Fruit fly (Drosophila melanogaster) whole organism, adult: ENCODE results near the gene nompC.

Experiments
- CG11617 ChIP-seq: fragments of 200-800 bp; sonication (Bioruptor generic); optimal IDR thresholded peaks from 2 replicates; lab custom pipeline; 2017; ENCODE audit warnings: mild to moderate bottlenecking, missing biosample characterization, missing genetic modification reagents, missing genetic modification characterization
- CG12768 ChIP-seq: fragments of 200-800 bp; sonication (Bioruptor generic); optimal IDR thresholded peaks from 2 replicates; lab custom pipeline; 2017; ENCODE audit warnings: missing biosample characterization, missing genetic modification characterization, mild to moderate bottlenecking, moderate library complexity, missing genetic modification reagents
- CG14711 ChIP-seq: fragments of 200-800 bp; sonication (Bioruptor generic); optimal IDR thresholded peaks from 2 replicates; lab custom pipeline; 2018; ENCODE audit warnings: missing biosample characterization, mild to moderate bottlenecking, missing genetic modification characterization, moderate library complexity
- CG1620 ChIP-seq: fragments of 200-800 bp; sonication (Bioruptor generic); optimal IDR thresholded peaks from 2 replicates; lab custom pipeline; 2016; ENCODE audit warnings: missing biosample characterization, missing genetic modification characterization
- CG33017 ChIP-seq: fragments of 200-800 bp; sonication (Bioruptor generic); optimal IDR thresholded peaks from 2 replicates; lab custom pipeline; 2018; ENCODE audit warnings: missing biosample characterization, mild to moderate bottlenecking, missing genetic modification characterization, moderate library complexity
- CG5204 ChIP-seq: fragments of 200-800 bp; sonication (Bioruptor generic); optimal IDR thresholded peaks from 2 replicates; lab custom pipeline; 2016; ENCODE audit warnings: missing biosample characterization, missing genetic modification characterization
- CG7045 ChIP-seq: fragments of 200-800 bp; sonication (Bioruptor generic); optimal IDR thresholded peaks from 2 replicates; lab custom pipeline; 2017; ENCODE audit warnings: missing biosample characterization, mild to moderate bottlenecking, missing genetic modification characterization
- CG7101 ChIP-seq: fragments of 200-800 bp; sonication (Bioruptor generic); optimal IDR thresholded peaks from 2 replicates; lab custom pipeline; 2018; ENCODE audit warnings: missing biosample characterization, mild to moderate bottlenecking, missing genetic modification characterization, moderate library complexity
- Clk ChIP-seq: fragments of 200-800 bp; sonication (Bioruptor generic); optimal IDR thresholded peaks from 2 replicates; lab custom pipeline; 2017; ENCODE audit warnings: missing biosample characterization, missing genetic modification characterization
- Crg-1 ChIP-seq: fragments of 200-800 bp; sonication (Bioruptor generic); optimal IDR thresholded peaks from 2 replicates; lab custom pipeline; 2016; ENCODE audit warnings: missing biosample characterization, missing genetic modification characterization
- Hr96 ChIP-seq: fragments of 200-800 bp; sonication (Bioruptor generic); optimal IDR thresholded peaks from 2 replicates; lab custom pipeline; 2016; ENCODE audit warnings: missing biosample characterization, missing genetic modification characterization
- Mnt ChIP-seq: fragments of 200-800 bp; sonication (Bioruptor generic); optimal IDR thresholded peaks from 2 replicates; lab custom pipeline; 2016; ENCODE audit warnings: missing biosample characterization, mild to moderate bottlenecking, missing genetic modification characterization
- bab1 ChIP-seq: fragments of 200-800 bp; sonication (Bioruptor generic); optimal IDR thresholded peaks from 3 replicates; lab custom pipeline; 2019; ENCODE audit warnings: missing biosample characterization, mild to moderate bottlenecking, missing genetic modification characterization, moderate library complexity
- cic ChIP-seq: fragments of 200-800 bp; sonication (Bioruptor generic); optimal IDR thresholded peaks from 2 replicates; lab custom pipeline; 2017; ENCODE audit warnings: missing biosample characterization, mild to moderate bottlenecking, missing genetic modification characterization, moderate library complexity
- cnc ChIP-seq, 2 experiments: fragments of >200 bp; optimal IDR thresholded peaks; 2 replicates each; lab custom pipeline; 2017
- kay ChIP-seq: fragments of 200-800 bp; sonication (Bioruptor generic); peaks from one replicate; lab custom pipeline; 2016; ENCODE audit warnings: missing biosample characterization, missing genetic modification characterization, borderline replicate concordance
- ovo ChIP-seq: fragments of 200-800 bp; sonication (Bioruptor generic); optimal IDR thresholded peaks from 2 replicates; lab custom pipeline; 2016; ENCODE audit warnings: missing biosample characterization, missing genetic modification characterization
- pad ChIP-seq: fragments of 200-800 bp; sonication (Bioruptor generic); optimal IDR thresholded peaks from 3 replicates; lab custom pipeline; 2017; ENCODE audit warnings: missing biosample characterization, missing genetic modification characterization, mild to moderate bottlenecking, moderate library complexity, missing genetic modification reagents
- tj ChIP-seq: fragments of 200-800 bp; sonication (Bioruptor generic); optimal IDR thresholded peaks from 3 replicates; lab custom pipeline; 2017; ENCODE audit warnings: missing biosample characterization, mild to moderate bottlenecking, missing genetic modification characterization, moderate library complexity
- toe ChIP-seq: fragments of 200-800 bp; sonication (Bioruptor generic); optimal IDR thresholded peaks from 2 replicates; lab custom pipeline; 2016; ENCODE audit warnings: missing biosample characterization, missing genetic modification characterization

nompC gene

DNA sequence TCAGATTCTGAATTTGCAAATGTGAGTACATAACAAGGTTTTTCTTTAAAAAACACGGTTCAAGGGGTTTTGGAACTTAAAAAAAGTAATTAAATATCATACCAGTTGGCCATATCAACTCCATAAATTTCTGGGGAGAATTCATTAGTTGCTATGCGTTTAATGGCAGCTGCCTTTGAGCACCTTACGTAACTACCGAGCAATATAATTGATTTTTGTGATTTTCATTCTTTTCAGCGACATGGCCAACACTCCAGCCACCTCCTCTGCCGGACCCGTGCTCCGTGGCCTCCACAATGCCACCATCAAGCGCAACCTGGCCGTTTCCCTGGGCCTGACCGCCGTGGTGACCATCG, 18.8 kb upstream of the nompC start:
- TF ChIP-seq CG1620 (GFP tag; lab: Kevin White, UChicago) (no peak), Mnt (GFP tag; lab: Kevin White, UChicago) (no peak), CG5204 (GFP tag; lab: Kevin White, UChicago) (no peak)

DNA sequence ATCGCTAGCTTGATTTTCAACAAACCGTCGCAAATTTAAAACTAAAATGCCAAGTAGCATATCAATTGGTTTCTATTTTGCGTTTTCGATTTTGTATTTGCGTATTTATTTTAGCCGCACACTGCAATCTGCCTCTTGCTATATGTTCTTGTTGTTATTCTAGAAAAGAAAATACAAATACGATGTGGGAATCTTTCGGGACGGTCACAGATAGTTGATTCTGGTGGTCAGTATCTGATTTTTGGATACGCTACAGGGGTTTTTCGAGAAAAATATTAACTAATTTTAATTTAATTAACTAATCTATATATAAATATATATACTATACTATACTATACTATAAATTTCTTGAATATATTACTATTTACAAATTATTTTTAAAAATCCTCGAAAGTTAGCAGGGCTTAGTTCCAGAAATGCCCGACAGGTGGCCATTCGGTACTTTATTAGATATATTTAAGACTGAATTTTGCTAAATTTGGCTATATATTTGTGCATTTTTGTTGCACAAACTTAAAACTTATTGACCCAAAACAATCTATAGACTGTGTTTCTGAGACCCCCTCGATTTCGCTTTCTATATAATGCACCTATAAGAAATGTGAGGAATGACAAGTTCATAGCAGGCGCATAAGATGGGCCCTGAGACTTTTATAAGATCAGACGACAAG, 17.0 kb upstream of the nompC start, which contains the start of gene CG14022:
CG14022 (minus strand) TSS at position 51 of the 671 bp plus-strand sequence.
- TF ChIP-seq CG12768 (no peak), CG33017 (tag; lab: Kevin White, UChicago) (no peak), CG5204 (GFP tag; lab: Kevin White, UChicago) (no peak), tj (GFP tag; lab: Kevin White, UChicago) (no peak), pad (GFP tag; lab: Kevin White, UChicago) (no peak), toe (GFP tag; lab: Kevin White, UChicago) (no peak)

DNA sequence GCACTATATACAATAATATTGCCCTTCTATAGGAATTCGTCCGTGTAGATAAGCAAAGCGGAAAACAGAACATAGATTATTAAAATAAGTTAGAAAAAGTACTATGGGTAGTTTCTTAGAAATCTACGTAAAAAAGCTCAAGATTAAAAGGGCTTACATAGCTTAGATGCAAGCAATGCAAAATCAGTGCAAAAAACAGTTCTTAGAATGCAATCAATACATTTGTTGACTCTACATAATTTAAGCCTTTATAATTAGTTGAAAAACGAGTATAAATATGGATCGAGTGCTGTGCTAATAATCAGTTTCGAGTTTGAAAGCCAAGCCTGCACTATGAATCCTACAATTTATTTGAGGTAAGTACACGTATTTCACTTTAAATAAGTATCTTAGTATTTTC, 16.4 kb upstream of the nompC start, which contains the start of gene TotM:
TotM (plus strand) TSS at position 301 of the 400 bp plus-strand sequence.
- TF ChIP-seq CG14711 (no peak), bab1 (GFP tag; lab: Kevin White, UChicago) (no peak), CG7045 (GFP tag; lab: Kevin White, UChicago) (no peak), CG33017 (tag; lab: Kevin White, UChicago) (no peak), Crg-1 (GFP tag; lab: Kevin White, UChicago) (no peak)

DNA sequence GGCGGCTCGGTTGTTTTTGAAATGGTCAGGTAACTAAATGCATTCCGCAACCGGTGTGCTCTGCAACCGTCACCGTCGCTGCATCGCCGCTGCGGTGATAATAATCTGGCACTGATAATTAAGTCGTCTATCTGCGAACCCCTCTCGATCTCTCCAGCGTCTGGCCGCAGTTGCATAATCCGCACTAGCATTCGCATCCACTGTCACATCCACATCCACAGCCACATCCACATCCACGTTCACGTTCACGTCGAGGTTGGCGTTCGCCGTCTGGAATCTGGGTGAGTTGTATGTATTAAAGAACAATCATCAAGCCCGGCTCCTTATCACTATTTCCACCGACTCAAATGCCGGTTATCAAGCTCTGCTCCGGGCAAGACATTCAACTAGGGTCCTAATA, 13.4 kb upstream of the nompC start:
- TF ChIP-seq cic (GFP tag; lab: Kevin White, UChicago) (peak; percentile 68), Hr96 (GFP tag; lab: Kevin White, UChicago) (no peak)

DNA sequence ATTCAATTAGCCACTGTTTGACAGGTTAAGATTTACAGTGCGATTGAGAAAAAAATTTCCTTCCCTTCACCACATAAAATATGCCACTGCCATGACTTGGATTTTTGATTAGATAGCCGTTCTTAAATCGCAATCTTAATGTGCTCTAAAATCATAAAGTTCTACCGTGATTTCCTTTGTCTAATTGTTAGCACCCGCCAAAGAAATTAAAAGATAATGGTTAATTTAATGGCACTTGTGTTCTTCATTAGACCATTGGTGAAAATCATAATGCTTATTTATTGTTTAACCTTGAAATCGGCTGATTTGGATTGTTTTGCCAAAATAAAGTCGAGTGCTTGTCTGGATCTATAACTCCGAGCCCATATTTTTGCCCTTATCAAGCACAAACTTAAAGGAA, 8.8 kb upstream of the nompC start:
- TF ChIP-seq CG33017 (tag; lab: Kevin White, UChicago) (no peak), Mnt (GFP tag; lab: Kevin White, UChicago) (no peak), toe (GFP tag; lab: Kevin White, UChicago) (no peak), ovo (GFP tag; lab: Kevin White, UChicago) (no peak), CG11617 (GFP tag; lab: Kevin White, UChicago) (no peak), bab1 (GFP tag; lab: Kevin White, UChicago) (no peak), CG7101 (tag; lab: Kevin White, UChicago) (no peak), cnc (optimal IDR thresholded peaks at IDR 0.05; lab: Kevin White, UChicago) (no peak), Crg-1 (GFP tag; lab: Kevin White, UChicago) (no peak), CG12768 (no peak), CG14711 (no peak), cic (GFP tag; lab: Kevin White, UChicago) (no peak), CG5204 (GFP tag; lab: Kevin White, UChicago) (no peak), kay (no peak), Hr96 (GFP tag; lab: Kevin White, UChicago) (no peak), tj (GFP tag; lab: Kevin White, UChicago) (no peak), CG1620 (GFP tag; lab: Kevin White, UChicago) (no peak), CG7045 (GFP tag; lab: Kevin White, UChicago) (no peak)

DNA sequence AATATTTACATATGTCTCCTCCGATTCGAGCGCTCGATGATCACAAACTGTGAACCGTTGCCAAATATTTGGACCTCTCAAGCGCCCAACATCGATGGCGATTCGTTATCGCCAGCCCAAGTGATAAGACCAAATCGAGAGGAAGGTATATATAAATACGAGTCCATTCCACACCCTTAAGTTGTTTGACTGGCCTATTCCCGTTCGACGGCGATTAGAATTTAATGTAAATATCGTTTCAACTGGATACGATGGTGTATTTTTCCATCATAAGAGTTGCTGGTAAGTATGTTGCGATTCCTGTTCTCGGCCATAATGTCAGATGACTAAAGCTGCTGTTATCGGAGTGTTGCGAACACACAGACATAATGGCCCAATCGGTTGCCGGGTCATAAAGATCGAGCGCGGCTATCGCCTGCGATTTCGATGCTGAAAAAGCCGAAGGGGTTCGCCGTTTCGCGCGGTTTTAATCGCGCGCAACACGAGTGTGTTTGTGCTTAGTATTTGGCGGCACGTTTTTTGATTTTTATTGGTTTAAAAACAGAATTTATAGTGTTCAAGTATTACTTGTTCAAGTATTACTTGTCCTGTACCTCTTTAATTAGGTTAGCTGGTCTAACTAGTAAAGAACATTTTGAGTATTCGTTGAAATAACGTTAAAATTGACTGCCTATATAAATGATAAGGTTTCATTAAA, 7.8 kb upstream of the nompC start, which contains the start of gene fusl:
fusl (minus strand) TSS at position 50 of the 697 bp plus-strand sequence.
- TF ChIP-seq CG7101 (tag; lab: Kevin White, UChicago) = no peak
- no peak for TF ChIP-seq pad (GFP tag; lab: Kevin White, UChicago)
- TF ChIP-seq Hr96 (GFP tag; lab: Kevin White, UChicago) = no peak
- TF ChIP-seq tj (GFP tag; lab: Kevin White, UChicago) = no peak
- no peak for TF ChIP-seq CG11617 (GFP tag; lab: Kevin White, UChicago)
- no peak for TF ChIP-seq bab1 (GFP tag; lab: Kevin White, UChicago)
- TF ChIP-seq cic (GFP tag; lab: Kevin White, UChicago) = no peak
- TF ChIP-seq ovo (GFP tag; lab: Kevin White, UChicago) = no peak
- TF ChIP-seq kay = no peak
- TF ChIP-seq CG7045 (GFP tag; lab: Kevin White, UChicago) = no peak
- TF ChIP-seq CG33017 (tag; lab: Kevin White, UChicago) = no peak
- no peak for TF ChIP-seq Clk

DNA sequence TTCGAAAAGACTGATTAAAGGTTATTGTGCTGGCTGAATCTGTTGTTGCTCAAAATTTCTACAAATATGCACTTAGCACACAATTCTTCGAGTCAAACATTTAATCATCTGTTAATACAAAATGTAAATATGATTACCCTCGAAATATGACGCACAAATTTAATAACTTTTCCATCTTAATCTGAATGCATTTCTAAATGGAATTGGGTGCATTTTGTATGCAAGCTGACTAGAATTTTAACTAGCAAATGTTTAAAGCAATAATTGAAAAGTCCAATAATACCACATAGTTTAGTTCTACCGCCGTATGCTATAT, 7.3 kb upstream of the nompC start:
- TF ChIP-seq Mnt (GFP tag; lab: Kevin White, UChicago) (no peak), pad (GFP tag; lab: Kevin White, UChicago) (no peak), CG12768 (no peak), CG7045 (GFP tag; lab: Kevin White, UChicago) (no peak), Hr96 (GFP tag; lab: Kevin White, UChicago) (no peak), kay (no peak), cic (GFP tag; lab: Kevin White, UChicago) (no peak), CG1620 (GFP tag; lab: Kevin White, UChicago) (no peak), CG14711 (no peak), tj (GFP tag; lab: Kevin White, UChicago) (no peak), ovo (GFP tag; lab: Kevin White, UChicago) (no peak), CG33017 (tag; lab: Kevin White, UChicago) (no peak), CG11617 (GFP tag; lab: Kevin White, UChicago) (no peak), CG5204 (GFP tag; lab: Kevin White, UChicago) (no peak), Crg-1 (GFP tag; lab: Kevin White, UChicago) (no peak)
